Worm (Caenorhabditis elegans): ENCODE measurements around the gene htrl-1.

Gene htrl-1

ce11 chrV:11520215-11520614 is 24.0 kb upstream of the htrl-1 start, which contains the start of the genes C55A6.11 and C55A6.7:
TSS of gene C55A6.11 (plus strand) at chrV:11520515.
TSS of gene C55A6.7 (minus strand) at chrV:11520530.
- TF ChIP-seq med-1 (GFP tag; optimal IDR thresholded peaks at IDR 0.05; ENCODE audit: insufficient read depth) (no peak), tab-1 (GFP tag; IDR thresholded peaks at IDR 0.05) (no peak), ztf-23 (GFP tag; IDR thresholded peaks at IDR 0.05) (no peak), flt-1 (GFP tag; IDR thresholded peaks at IDR 0.05) (no peak), cog-1 (tag; optimal IDR thresholded peaks at IDR 0.05) (no peak), T22C8.4 (GFP tag; IDR thresholded peaks at IDR 0.05) (no peak)

- TF ChIP-seq med-1 (GFP tag; optimal IDR thresholded peaks at IDR 0.05; ENCODE audit: insufficient read depth): no peak
- no peak for TF ChIP-seq T22C8.4 (GFP tag; IDR thresholded peaks at IDR 0.05)
- no peak for TF ChIP-seq ztf-29 (GFP tag; IDR thresholded peaks at IDR 0.05)
- TF ChIP-seq tab-1 (GFP tag; IDR thresholded peaks at IDR 0.05): no peak
- TF ChIP-seq ref-1 (GFP tag; conservative IDR thresholded peaks at IDR 0.05): no peak
- TF ChIP-seq ztf-23 (GFP tag; IDR thresholded peaks at IDR 0.05): no peak
- TF ChIP-seq cog-1 (tag; optimal IDR thresholded peaks at IDR 0.05): no peak
- TF ChIP-seq flt-1 (GFP tag; IDR thresholded peaks at IDR 0.05): no peak
- no peak for TF ChIP-seq klf-2 (GFP tag; conservative IDR thresholded peaks at IDR 0.05)
These were observed 21.6 kb upstream of the htrl-1 start, which contains the start of gene C55A6.4 for ce11 chrV:11517789-11518188. TSS of gene C55A6.4 (minus strand) at chrV:11517889.

ce11 chrV:11516141-11516591 is 20.0 kb upstream of the htrl-1 start, which contains the start of gene sdz-8:
TSS of gene sdz-8 (minus strand) at chrV:11516191.
- no peak for TF ChIP-seq cog-1 (tag; optimal IDR thresholded peaks at IDR 0.05)
- TF ChIP-seq ztf-23 (GFP tag; IDR thresholded peaks at IDR 0.05): no peak
- TF ChIP-seq T22C8.4 (GFP tag; IDR thresholded peaks at IDR 0.05): no peak
- TF ChIP-seq ztf-29 (GFP tag; IDR thresholded peaks at IDR 0.05): no peak
- no peak for TF ChIP-seq tab-1 (GFP tag; IDR thresholded peaks at IDR 0.05)
- no peak for TF ChIP-seq flt-1 (GFP tag; IDR thresholded peaks at IDR 0.05)
- no peak for TF ChIP-seq ref-1 (GFP tag; conservative IDR thresholded peaks at IDR 0.05)

ce11 chrV:11515145-11515544 is 19.0 kb upstream of the htrl-1 start:
- no peak for TF ChIP-seq ref-1 (GFP tag; conservative IDR thresholded peaks at IDR 0.05)
- no peak for TF ChIP-seq med-1 (GFP tag; optimal IDR thresholded peaks at IDR 0.05; ENCODE audit: insufficient read depth)
- no peak for TF ChIP-seq T22C8.4 (GFP tag; IDR thresholded peaks at IDR 0.05)
- no peak for TF ChIP-seq ztf-23 (GFP tag; IDR thresholded peaks at IDR 0.05)
- TF ChIP-seq tab-1 (GFP tag; IDR thresholded peaks at IDR 0.05): no peak
- TF ChIP-seq flt-1 (GFP tag; IDR thresholded peaks at IDR 0.05): no peak
- TF ChIP-seq ztf-29 (GFP tag; IDR thresholded peaks at IDR 0.05): no peak
- no peak for TF ChIP-seq cog-1 (tag; optimal IDR thresholded peaks at IDR 0.05)
- TF ChIP-seq klf-2 (GFP tag; conservative IDR thresholded peaks at IDR 0.05): no peak

- TF ChIP-seq tab-1 (GFP tag; IDR thresholded peaks at IDR 0.05): no peak
- no peak for TF ChIP-seq ref-1 (GFP tag; conservative IDR thresholded peaks at IDR 0.05)
- TF ChIP-seq flt-1 (GFP tag; IDR thresholded peaks at IDR 0.05): no peak
- no peak for TF ChIP-seq cog-1 (tag; optimal IDR thresholded peaks at IDR 0.05)
- TF ChIP-seq med-1 (GFP tag; optimal IDR thresholded peaks at IDR 0.05; ENCODE audit: insufficient read depth): no peak
- TF ChIP-seq T22C8.4 (GFP tag; IDR thresholded peaks at IDR 0.05): no peak
- no peak for TF ChIP-seq klf-2 (GFP tag; conservative IDR thresholded peaks at IDR 0.05)
- no peak for TF ChIP-seq ztf-29 (GFP tag; IDR thresholded peaks at IDR 0.05)
- no peak for TF ChIP-seq ztf-23 (GFP tag; IDR thresholded peaks at IDR 0.05)
These were observed 18.5 kb upstream of the htrl-1 start, which contains the start of gene C55A6.6 for ce11 chrV:11514677-11515076. TSS of gene C55A6.6 (minus strand) at chrV:11514737.

- TF ChIP-seq ref-1 (GFP tag; conservative IDR thresholded peaks at IDR 0.05) (no peak), ztf-23 (GFP tag; IDR thresholded peaks at IDR 0.05) (no peak), klf-2 (GFP tag; conservative IDR thresholded peaks at IDR 0.05) (no peak), flt-1 (GFP tag; IDR thresholded peaks at IDR 0.05) (no peak), tab-1 (GFP tag; IDR thresholded peaks at IDR 0.05) (no peak), cog-1 (tag; optimal IDR thresholded peaks at IDR 0.05) (no peak), T22C8.4 (GFP tag; IDR thresholded peaks at IDR 0.05) (no peak), ztf-29 (GFP tag; IDR thresholded peaks at IDR 0.05) (no peak), med-1 (GFP tag; optimal IDR thresholded peaks at IDR 0.05; ENCODE audit: insufficient read depth) (no peak)
These were observed 17.2 kb upstream of the htrl-1 start, which contains the start of gene C55A6.3 for ce11 chrV:11513432-11513831. TSS of gene C55A6.3 (minus strand) at chrV:11513532.

ce11 chrV:11508773-11509172 is 12.6 kb upstream of the htrl-1 start, which contains the start of gene ttll-5:
TSS of gene ttll-5 (plus strand) at chrV:11509060.
- TF ChIP-seq med-1 (GFP tag; optimal IDR thresholded peaks at IDR 0.05; ENCODE audit: insufficient read depth) (no peak), ztf-23 (GFP tag; IDR thresholded peaks at IDR 0.05) (no peak), klf-2 (GFP tag; conservative IDR thresholded peaks at IDR 0.05) (no peak), T22C8.4 (GFP tag; IDR thresholded peaks at IDR 0.05) (no peak), flt-1 (GFP tag; IDR thresholded peaks at IDR 0.05) (no peak), tab-1 (GFP tag; IDR thresholded peaks at IDR 0.05) (no peak), ref-1 (GFP tag; conservative IDR thresholded peaks at IDR 0.05) (no peak), ztf-29 (GFP tag; IDR thresholded peaks at IDR 0.05) (no peak), cog-1 (tag; optimal IDR thresholded peaks at IDR 0.05) (no peak)

- no peak for TF ChIP-seq flt-1 (GFP tag; IDR thresholded peaks at IDR 0.05)
These were observed 10.2 kb upstream of the htrl-1 start for ce11 chrV:11506347-11506746.

ce11 chrV:11504853-11505397 is 8.7 kb upstream of the htrl-1 start, which contains the start of the genes C55A6.1 and C55A6.10:
TSS of gene C55A6.1 (minus strand) at chrV:11504968.
TSS of gene C55A6.10 (plus strand) at chrV:11505347.
- TF ChIP-seq tab-1 (GFP tag; IDR thresholded peaks at IDR 0.05) (0 out of 2 replicates have a peak, but pooled peaks have one; percentile 39), ztf-23 (GFP tag; IDR thresholded peaks at IDR 0.05) (peak; percentile 68; the same call in 1 of the 2 replicates), flt-1 (GFP tag; IDR thresholded peaks at IDR 0.05) (0 out of 2 replicates have a peak, but pooled peaks have one; percentile 24), cog-1 (tag; optimal IDR thresholded peaks at IDR 0.05) (peak; percentile 1)
